Worm (Caenorhabditis elegans) whole organism, young adult: ENCODE results near the gene col-72.
A peak's percentile ranks its signal among the peaks of the same experiment; 100 is the strongest.

Experiments
- B0261.1 ChIP-seq: sonication (generic microtip); optimal IDR thresholded peaks from 2 replicates; lab custom pipeline; 2016; ENCODE audit warnings: mild to moderate bottlenecking, missing genetic modification characterization, moderate library complexity, missing compliant biosample characterization
- B0336.3 ChIP-seq: fragments of 200-800 bp; sonication (Bioruptor generic); IDR thresholded peaks from 2 replicates; pipeline ENCODE4 v1.3.6; 2022; ENCODE audit warnings: missing genetic modification characterization, missing compliant biosample characterization
- C06A6.2 ChIP-seq: fragments of 200-800 bp; sonication (Bioruptor generic); conservative IDR thresholded peaks from 2 replicates; pipeline ENCODE4 v1.3.6; 2022; ENCODE audit warnings: missing genetic modification characterization, missing compliant biosample characterization
- F22D6.2 ChIP-seq: sonication (generic microtip); optimal IDR thresholded peaks from 2 replicates; lab custom pipeline; 2016; ENCODE audit warnings: mild to moderate bottlenecking, missing genetic modification characterization, missing compliant biosample characterization
- F37B4.10 ChIP-seq: fragments of 200-800 bp; sonication (Bioruptor generic); IDR thresholded peaks from 2 replicates; pipeline ENCODE4 v1.3.6; 2022; ENCODE audit warnings: missing genetic modification characterization, missing compliant biosample characterization
- F52B5.7 ChIP-seq: sonication (generic microtip); optimal IDR thresholded peaks from 2 replicates; lab custom pipeline; 2016; ENCODE audit warnings: mild to moderate bottlenecking, missing genetic modification characterization, missing compliant biosample characterization
- K11D2.4 ChIP-seq: fragments of 200-800 bp; sonication (Bioruptor generic); IDR thresholded peaks from 2 replicates; pipeline ENCODE4 v1.3.6; 2022; ENCODE audit warnings: missing genetic modification reagents, missing genetic modification characterization, missing compliant biosample characterization
- T07F8.4 ChIP-seq: sonication (generic microtip); optimal IDR thresholded peaks from 2 replicates; lab custom pipeline; 2016; ENCODE audit warnings: mild to moderate bottlenecking, missing genetic modification characterization, moderate library complexity, missing compliant biosample characterization
- Y53F4B.3 ChIP-seq: fragments of 200-800 bp; sonication (Bioruptor generic); IDR thresholded peaks from 2 replicates; pipeline ENCODE4 v1.3.6; 2022; ENCODE audit warnings: missing genetic modification reagents, missing genetic modification characterization, missing compliant biosample characterization
- Y53G8AR.9 ChIP-seq: fragments of 200-800 bp; sonication (Bioruptor generic); conservative IDR thresholded peaks from 2 replicates; pipeline ENCODE4 v1.3.6; 2022; ENCODE audit warnings: missing genetic modification reagents, missing genetic modification characterization, missing compliant biosample characterization
- Y67H2A.10 ChIP-seq: fragments of 200-800 bp; sonication (Bioruptor generic); conservative IDR thresholded peaks from 2 replicates; pipeline ENCODE4 v1.3.6; 2022; ENCODE audit warnings: missing genetic modification reagents, missing genetic modification characterization, missing compliant biosample characterization
- Y79H2A.3 ChIP-seq: fragments of 200-800 bp; sonication (Bioruptor generic); conservative IDR thresholded peaks from 2 replicates; pipeline ENCODE4 v1.3.6; 2022; ENCODE audit warnings: missing genetic modification reagents, missing genetic modification characterization, missing compliant biosample characterization
- Y95B8A.8 ChIP-seq: fragments of 200-800 bp; sonication (Bioruptor generic); IDR thresholded peaks from 2 replicates; pipeline ENCODE4 v1.3.6; 2022; ENCODE audit warnings: missing genetic modification reagents, missing genetic modification characterization, missing compliant biosample characterization
- ama-1 ChIP-seq, 3 experiments: fragments of 150-350 bp in 1 of 3; sonication (generic microtip) in 2 of 3; optimal IDR thresholded peaks; 2 replicates each; lab custom pipeline; 2014 to 2018; ENCODE audit warnings: missing biosample characterization in 2 of 3, missing genetic modification characterization in 2 of 3, missing genetic modification reagents in 2 of 3
- attf-3 ChIP-seq: fragments of 200-800 bp; sonication (Bioruptor generic); conservative IDR thresholded peaks from 2 replicates; pipeline ENCODE4 v1.3.6; 2022; ENCODE audit warnings: missing genetic modification reagents, missing genetic modification characterization, missing compliant biosample characterization
- attf-5 ChIP-seq: fragments of 200-800 bp; sonication (Bioruptor generic); optimal IDR thresholded peaks from 2 replicates; lab custom pipeline; 2018; ENCODE audit warnings: mild to moderate bottlenecking, missing genetic modification characterization, missing compliant biosample characterization
- ceh-79 ChIP-seq: sonication (generic microtip); optimal IDR thresholded peaks from 2 replicates; lab custom pipeline; 2017; ENCODE audit warnings: mild to moderate bottlenecking, missing genetic modification characterization, missing compliant biosample characterization
- ceh-91 ChIP-seq: fragments of 200-800 bp; sonication (Bioruptor generic); IDR thresholded peaks from 2 replicates; pipeline ENCODE4 v1.3.6; 2022; ENCODE audit warnings: missing genetic modification reagents, missing genetic modification characterization, missing compliant biosample characterization
- die-1 ChIP-seq: sonication (generic microtip); optimal IDR thresholded peaks from 2 replicates; lab custom pipeline; 2016; ENCODE audit warnings: missing genotype, mild to moderate bottlenecking, missing genetic modification characterization, missing compliant biosample characterization
- ets-4 ChIP-seq: fragments of 200-800 bp; sonication (Bioruptor generic); optimal IDR thresholded peaks from 2 replicates; lab custom pipeline; 2018; ENCODE audit warnings: mild to moderate bottlenecking, missing genetic modification characterization, missing compliant biosample characterization
- fkh-3 ChIP-seq: sonication (generic microtip); optimal IDR thresholded peaks from 2 replicates; lab custom pipeline; 2016; ENCODE audit warnings: mild to moderate bottlenecking, missing genetic modification characterization, missing compliant biosample characterization
- lin-26 ChIP-seq: fragments of 200-800 bp; sonication (Bioruptor generic); IDR thresholded peaks from 2 replicates; pipeline ENCODE4 v1.3.6; 2022; ENCODE audit warnings: missing genetic modification reagents, missing genetic modification characterization, missing compliant biosample characterization
- lin-40 ChIP-seq: sonication (generic microtip); optimal IDR thresholded peaks from 2 replicates; lab custom pipeline; 2016; ENCODE audit warnings: missing genetic modification characterization, mild to moderate bottlenecking, missing compliant biosample characterization, missing genotype, missing genetic modification reagents
- lsl-1 ChIP-seq: fragments of 200-800 bp; sonication (Bioruptor generic); optimal IDR thresholded peaks from 2 replicates; lab custom pipeline; 2018; ENCODE audit warnings: mild to moderate bottlenecking, missing genetic modification characterization, moderate library complexity, missing compliant biosample characterization
- lsy-27 ChIP-seq: sonication (generic microtip); optimal IDR thresholded peaks from 2 replicates; lab custom pipeline; 2017; ENCODE audit warnings: missing genetic modification characterization, mild to moderate bottlenecking, missing compliant biosample characterization, antibody characterized with exemption, missing genotype, borderline replicate concordance; ENCODE audit not compliant: insufficient read depth
- madf-6 ChIP-seq: fragments of 200-800 bp; sonication (Bioruptor generic); IDR thresholded peaks from 2 replicates; pipeline ENCODE4 v1.3.6; 2022; ENCODE audit warnings: missing genetic modification reagents, missing genetic modification characterization, missing compliant biosample characterization
- mcd-1 ChIP-seq: fragments of 200-800 bp; sonication (Bioruptor generic); IDR thresholded peaks from 2 replicates; pipeline ENCODE4 v1.3.6; 2022; ENCODE audit warnings: missing genetic modification reagents, missing genetic modification characterization, missing compliant biosample characterization
- mes-4 ChIP-seq: sonication (generic microtip); optimal IDR thresholded peaks from 2 replicates; lab custom pipeline; 2016; ENCODE audit warnings: missing genotype, missing genetic modification characterization, missing compliant biosample characterization
- mxl-1 ChIP-seq: sonication (generic microtip); optimal IDR thresholded peaks from 2 replicates; lab custom pipeline; 2016; ENCODE audit warnings: missing genetic modification characterization, missing compliant biosample characterization
- nfya-1 ChIP-seq: sonication (generic microtip); optimal IDR thresholded peaks from 2 replicates; lab custom pipeline; 2017; ENCODE audit warnings: antibody characterized with exemption, missing compliant biosample characterization, missing genetic modification characterization, borderline replicate concordance; ENCODE audit not compliant: insufficient read depth
- nhr-120 ChIP-seq: fragments of 200-800 bp; sonication (Bioruptor generic); IDR thresholded peaks from 2 replicates; pipeline ENCODE4 v1.3.6; 2022; ENCODE audit warnings: missing genetic modification characterization, missing compliant biosample characterization
- nhr-179 ChIP-seq: sonication (generic microtip); optimal IDR thresholded peaks from 2 replicates; lab custom pipeline; 2016; ENCODE audit warnings: mild to moderate bottlenecking, missing genetic modification characterization, missing compliant biosample characterization
- nhr-27 ChIP-seq: fragments of 200-800 bp; sonication (Bioruptor generic); optimal IDR thresholded peaks from 2 replicates; lab custom pipeline; 2018; ENCODE audit warnings: mild to moderate bottlenecking, missing genetic modification characterization, moderate library complexity, missing compliant biosample characterization
- pha-4 ChIP-seq: fragments of 150-350 bp; sonication (generic microtip); optimal IDR thresholded peaks from 2 replicates; lab custom pipeline; 2014; ENCODE audit warnings: missing biosample characterization, missing genetic modification reagents, missing genetic modification characterization
- repo-1 ChIP-seq: sonication (generic microtip); optimal IDR thresholded peaks from 2 replicates; lab custom pipeline; 2017; ENCODE audit warnings: mild to moderate bottlenecking, missing genetic modification characterization, missing compliant biosample characterization
- rpc-1 ChIP-seq, 2 experiments: fragments of 150-350 bp in 1 of 2; sonication (generic microtip) in 1 of 2; optimal IDR thresholded peaks; 2 replicates each; lab custom pipeline; 2014 to 2018; ENCODE audit warnings: missing biosample characterization in 1 of 2, missing genetic modification characterization in 1 of 2, missing genetic modification reagents in 1 of 2, missing genotype in 1 of 2
- sea-2 ChIP-seq: fragments of 200-800 bp; sonication (Bioruptor generic); IDR thresholded peaks from 2 replicates; pipeline ENCODE4 v1.3.6; 2022; ENCODE audit warnings: missing genetic modification characterization, missing compliant biosample characterization
- snpc-3.4 ChIP-seq: sonication (generic microtip); optimal IDR thresholded peaks from 2 replicates; lab custom pipeline; 2017; ENCODE audit warnings: missing genetic modification characterization, mild to moderate bottlenecking, missing compliant biosample characterization, antibody characterized with exemption, moderate library complexity, missing genotype, missing genetic modification reagents
- somi-1 ChIP-seq: fragments of 200-800 bp; sonication (Bioruptor generic); optimal IDR thresholded peaks from 2 replicates; lab custom pipeline; 2018; ENCODE audit warnings: mild to moderate bottlenecking, missing genetic modification characterization, missing compliant biosample characterization
- sptf-2 ChIP-seq: fragments of 200-800 bp; sonication (Bioruptor generic); optimal IDR thresholded peaks from 2 replicates; lab custom pipeline; 2018; ENCODE audit warnings: mild to moderate bottlenecking, missing genetic modification characterization, missing compliant biosample characterization
- tbp1 ChIP-seq: fragments of 200-800 bp; sonication (Bioruptor generic); optimal IDR thresholded peaks from 2 replicates; lab custom pipeline; 2018; ENCODE audit warnings: mild to moderate bottlenecking, missing genetic modification characterization, missing compliant biosample characterization
- tbx-9 ChIP-seq: sonication (generic microtip); optimal IDR thresholded peaks from 2 replicates; lab custom pipeline; 2016; ENCODE audit warnings: borderline replicate concordance, missing genetic modification characterization, inconsistent platforms, missing compliant biosample characterization
- unc-130 ChIP-seq: sonication (generic microtip); optimal IDR thresholded peaks from 2 replicates; lab custom pipeline; 2016; ENCODE audit warnings: missing genetic modification reagents, missing genetic modification characterization, missing compliant biosample characterization
- zim-3 ChIP-seq: sonication (generic microtip); optimal IDR thresholded peaks from 2 replicates; lab custom pipeline; 2017; ENCODE audit warnings: mild to moderate bottlenecking, missing genetic modification characterization, moderate library complexity, missing compliant biosample characterization
- ztf-18 ChIP-seq: sonication (generic microtip); optimal IDR thresholded peaks from 2 replicates; lab custom pipeline; 2016; ENCODE audit warnings: missing genotype, mild to moderate bottlenecking, missing genetic modification characterization, missing compliant biosample characterization
- ztf-6 ChIP-seq: fragments of 200-800 bp; sonication (Bioruptor generic); IDR thresholded peaks from 2 replicates; pipeline ENCODE4 v1.3.6; 2022; ENCODE audit warnings: missing genetic modification reagents, missing genetic modification characterization, missing compliant biosample characterization

Gene col-72

DNA sequence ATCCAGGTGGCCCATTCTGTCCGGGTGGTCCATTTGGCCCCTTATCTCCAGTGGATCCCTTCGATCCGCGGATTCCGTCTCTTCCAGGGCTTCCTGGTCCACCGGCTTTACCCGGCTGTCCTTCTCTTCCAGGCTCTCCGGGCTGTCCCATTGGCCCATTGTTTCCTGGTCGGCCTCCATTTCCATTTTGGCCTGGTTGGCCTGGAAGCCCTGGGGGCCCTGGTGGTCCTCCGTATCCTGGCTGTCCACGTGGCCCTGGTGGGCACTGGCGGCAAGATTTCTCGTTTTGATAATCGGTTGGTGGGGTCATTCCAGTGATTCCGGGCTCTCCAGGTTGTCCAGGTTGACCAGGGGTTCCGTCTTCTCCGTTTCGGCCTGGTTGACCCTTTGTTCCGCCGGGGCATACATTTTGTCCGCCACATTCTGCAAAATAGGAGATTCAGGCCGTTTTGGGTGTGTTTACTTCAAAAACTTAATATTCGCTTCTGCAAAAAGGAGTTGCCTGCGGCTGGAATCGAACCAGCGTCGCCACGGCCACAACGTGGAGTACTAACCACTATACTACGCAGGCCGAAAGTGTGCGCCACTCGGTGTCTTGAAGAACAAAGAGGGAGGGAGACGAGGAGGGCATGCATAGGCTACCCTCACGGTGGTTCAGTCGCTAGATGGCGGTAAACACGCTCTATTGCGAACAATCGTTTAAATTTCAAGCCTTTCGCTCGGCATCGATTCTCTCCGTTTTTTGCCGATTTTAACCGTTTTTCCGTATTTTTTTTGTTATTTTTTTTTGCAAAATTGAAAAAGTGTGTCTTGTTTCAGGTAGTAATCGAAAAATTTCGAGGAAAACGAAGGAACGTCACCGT, 2.8 kb downstream of the col-72 start, which contains the start of gene W09G10.9:
TSS of gene W09G10.9 (plus strand) at position 813 of the 863 bp plus-strand sequence.
- TF ChIP-seq nfya-1 (tag; lab: Kevin White, UChicago): no peak
- TF ChIP-seq Y53G8AR.9 (GFP tag; lab: Robert Waterston, UW): no peak
- TF ChIP-seq attf-3 (GFP tag; lab: Robert Waterston, UW): peak; percentile 72
- TF ChIP-seq lsy-27 (tag; lab: Kevin White, UChicago): no peak
- TF ChIP-seq rpc-1 (optimal IDR thresholded peaks at IDR 0.05; lab: Kevin White, UChicago): peak; percentile 68
- peak; percentile 73 for TF ChIP-seq rpc-1 (tag; optimal IDR thresholded peaks at IDR 0.05; lab: Kevin White, UChicago)
- peak; percentile 71 for TF ChIP-seq attf-5
- no peak for TF ChIP-seq nhr-120 (GFP tag; lab: Robert Waterston, UW)
- TF ChIP-seq madf-6 (GFP tag; lab: Robert Waterston, UW): peak; percentile 73
- peak; percentile 84 for TF ChIP-seq K11D2.4 (GFP tag; lab: Robert Waterston, UW)
- peak; percentile 90 for TF ChIP-seq tbp1 (GFP tag; lab: Kevin White, UChicago)
- no peak for TF ChIP-seq repo-1 (tag; lab: Kevin White, UChicago)
- peak; percentile 61 for TF ChIP-seq lin-40 (tag; lab: Kevin White, UChicago)
- no peak for TF ChIP-seq ceh-79
- TF ChIP-seq somi-1 (GFP tag; lab: Kevin White, UChicago): no peak
- no peak for TF ChIP-seq ceh-91 (GFP tag; lab: Robert Waterston, UW)
- no peak for TF ChIP-seq nhr-27 (tag; lab: Kevin White, UChicago)
- no peak for TF ChIP-seq pha-4 (tag; lab: Kevin White, UChicago)
- TF ChIP-seq unc-130 (GFP tag; lab: Kevin White, UChicago): no peak
- peak; percentile 56 for TF ChIP-seq lsl-1 (GFP tag; lab: Kevin White, UChicago)
- no peak for TF ChIP-seq nhr-179 (tag; lab: Kevin White, UChicago)
- no peak for TF ChIP-seq fkh-3 (tag; lab: Kevin White, UChicago)
- peak; percentile 84 for TF ChIP-seq B0261.1 (tag; lab: Kevin White, UChicago)
- TF ChIP-seq die-1 (tag; lab: Kevin White, UChicago): peak; percentile 31
- no peak for TF ChIP-seq tbx-9 (tag; lab: Kevin White, UChicago)
- TF ChIP-seq ets-4 (GFP tag; lab: Kevin White, UChicago): no peak
- TF ChIP-seq Y67H2A.10: no peak
- no peak for TF ChIP-seq mes-4 (tag; lab: Kevin White, UChicago)
- TF ChIP-seq Y79H2A.3 (GFP tag; lab: Robert Waterston, UW): 0 out of 2 replicates have a peak, but pooled peaks have one; percentile 65
- TF ChIP-seq sptf-2: no peak
- no peak for TF ChIP-seq mxl-1 (tag; lab: Kevin White, UChicago)
- TF ChIP-seq B0336.3: peak; percentile 49; the same call in 1 of the 2 replicates
- peak; percentile 81 for TF ChIP-seq lin-26 (GFP tag; lab: Robert Waterston, UW)
- TF ChIP-seq mcd-1: peak; percentile 96
- TF ChIP-seq Y53F4B.3: peak; percentile 44; the same call in 1 of the 2 replicates
- TF ChIP-seq T07F8.4: no peak
- no peak for TF ChIP-seq F22D6.2 (tag; lab: Kevin White, UChicago)
- no peak for TF ChIP-seq ama-1 (optimal IDR thresholded peaks at IDR 0.05; lab: Kevin White, UChicago)
- peak in 1 of 2 experiments; percentile 44 for TF ChIP-seq ama-1 (GFP tag; optimal IDR thresholded peaks at IDR 0.05; lab: Kevin White, UChicago)
- TF ChIP-seq Y95B8A.8 (GFP tag; lab: Robert Waterston, UW): peak; percentile 83
- peak; percentile 43 for TF ChIP-seq snpc-3.4 (tag; lab: Kevin White, UChicago)
- no peak for TF ChIP-seq sea-2 (GFP tag; lab: Robert Waterston, UW)
- TF ChIP-seq C06A6.2: 0 out of 2 replicates have a peak, but pooled peaks have one; percentile 45
- TF ChIP-seq ztf-6: 0 out of 2 replicates have a peak, but pooled peaks have one; percentile 56
- no peak for TF ChIP-seq zim-3 (tag; lab: Kevin White, UChicago)
- TF ChIP-seq ztf-18 (tag; lab: Kevin White, UChicago): peak; percentile 23
- no peak for TF ChIP-seq F37B4.10 (GFP tag; lab: Robert Waterston, UW)
- peak; percentile 28 for TF ChIP-seq F52B5.7 (tag; lab: Kevin White, UChicago)
